Fruit fly (Drosophila melanogaster): Measurements from ENCODE around the gene Nmd3.
A peak's percentile ranks its signal among the peaks of the same experiment; 100 is the strongest.

Nmd3 gene

DNA sequence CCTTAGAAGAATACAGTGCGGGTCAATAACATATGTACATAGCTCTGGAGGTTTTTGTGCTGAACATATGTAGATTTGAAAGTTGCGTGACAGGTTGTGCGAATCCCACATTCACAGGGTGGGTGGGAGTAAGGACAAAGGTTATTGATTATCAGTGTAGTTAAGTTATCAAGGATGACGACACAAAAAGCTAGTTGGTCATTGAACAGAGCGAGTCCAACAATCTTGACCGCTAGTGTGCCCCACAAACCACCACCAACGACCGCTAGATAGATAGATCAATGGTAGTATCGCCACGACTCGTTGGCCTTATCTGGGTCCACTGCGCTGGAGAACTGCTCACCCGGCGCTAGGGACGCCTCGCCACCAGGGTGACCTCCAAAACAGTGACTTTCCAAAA, 37.9 kb downstream of the Nmd3 start (continued):
- TF ChIP-seq CG13287 (GFP tag; IDR thresholded peaks at IDR 0.05; ENCODE audit: partially characterized antibody) (no peak), Mes4 (GFP tag; optimal IDR thresholded peaks at IDR 0.05) (no peak), CHES-1-like (GFP tag; optimal IDR thresholded peaks at IDR 0.05) (no peak), CG6175 (GFP tag; IDR thresholded peaks at IDR 0.05) (no peak), esg (GFP tag; conservative IDR thresholded peaks at IDR 0.05) (0 out of 2 replicates have a peak, but pooled peaks have one; percentile 23), CG10979 (tag; optimal IDR thresholded peaks at IDR 0.05) (peak; percentile 20), Dll (GFP tag; IDR thresholded peaks at IDR 0.05; ENCODE audit: partially characterized antibody) (no peak), Dbx (GFP tag; IDR thresholded peaks at IDR 0.05) (no peak), cato (GFP tag; optimal IDR thresholded peaks at IDR 0.05; ENCODE audit: borderline replicate concordance) (no peak), gsb-n (tag; optimal IDR thresholded peaks at IDR 0.05) (no peak), sug (tag; optimal IDR thresholded peaks at IDR 0.05) (peak; percentile 44), CG32532 (GFP tag; IDR thresholded peaks at IDR 0.05) (peak; percentile 11; the same call in 1 of the 2 replicates), ranshi (GFP tag; IDR thresholded peaks at IDR 0.05) (peak; percentile 22; the same call in 1 of the 2 replicates), CG18599 (GFP tag; optimal IDR thresholded peaks at IDR 0.05) (peak; percentile 37), CTCF (GFP tag; optimal IDR thresholded peaks at IDR 0.05) (no peak), CG14014 (GFP tag; IDR thresholded peaks at IDR 0.05) (0 out of 2 replicates have a peak, but pooled peaks have one; percentile 7), vvl (GFP tag; IDR thresholded peaks at IDR 0.05) (peak; percentile 17; the same call in 1 of the 2 replicates), CG15073 (GFP tag; optimal IDR thresholded peaks at IDR 0.05) (peak; percentile 81), CG8924 (tag; optimal IDR thresholded peaks at IDR 0.05) (no peak), CG12071 (GFP tag; optimal IDR thresholded peaks at IDR 0.05) (no peak), ci (GFP tag; IDR thresholded peaks at IDR 0.05) (0 out of 3 replicates have a peak, but pooled peaks have one; percentile 46), Nf-YA (GFP tag; IDR thresholded peaks at IDR 0.05) (no peak), Fer3 (tag; optimal IDR thresholded peaks at IDR 0.05) (peak; percentile 10)

DNA sequence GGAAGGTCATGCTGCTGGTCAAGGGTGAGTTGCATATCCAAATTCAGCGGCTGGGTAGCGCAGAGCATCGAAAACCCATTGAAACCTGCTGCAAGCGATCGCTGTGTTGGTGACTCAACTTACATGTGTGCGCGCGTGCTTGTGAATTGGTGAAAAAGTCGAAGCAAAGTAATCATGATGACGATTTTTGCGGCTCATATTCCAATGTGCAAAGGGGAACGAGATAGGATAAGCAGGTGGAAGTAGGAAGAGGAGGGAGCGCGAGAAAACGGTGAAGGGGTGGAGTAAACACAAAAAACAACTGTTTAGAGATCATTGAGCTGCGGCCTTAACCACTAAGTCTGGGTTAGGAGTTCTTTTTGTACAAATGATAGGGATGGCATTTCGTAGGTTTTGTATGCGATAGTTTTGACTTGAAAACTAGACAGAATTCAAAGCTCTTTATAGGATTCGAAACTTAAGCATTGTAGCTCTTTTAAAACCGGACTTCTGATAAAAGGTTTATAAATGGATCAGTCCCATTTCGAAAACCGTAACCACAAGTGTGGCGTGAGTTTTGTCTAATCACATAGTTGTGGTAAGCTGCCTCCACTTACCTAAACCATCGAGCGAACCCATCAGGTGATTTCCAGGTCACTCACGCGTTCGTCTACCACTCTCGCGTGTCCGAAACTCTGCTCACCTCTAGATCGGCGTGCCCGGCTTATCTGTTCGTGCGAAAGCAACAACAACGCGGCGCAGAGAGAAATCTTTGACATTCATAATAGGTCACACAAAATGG, 38.6 kb downstream of the Nmd3 start:
- peak; percentile 22 for TF ChIP-seq CG2116 (GFP tag; optimal IDR thresholded peaks at IDR 0.05)
- peak; percentile 23 for TF ChIP-seq NfI (GFP tag; optimal IDR thresholded peaks at IDR 0.05)
- TF ChIP-seq CG31441 (GFP tag; IDR thresholded peaks at IDR 0.05): peak; percentile 36; the same call in 1 of the 2 replicates
- no peak for TF ChIP-seq Nf-YB (GFP tag; optimal IDR thresholded peaks at IDR 0.05)
- TF ChIP-seq CG17385 (GFP tag; optimal IDR thresholded peaks at IDR 0.05): peak; percentile 41
- no peak for TF ChIP-seq Dek (tag; optimal IDR thresholded peaks at IDR 0.05)
- no peak for TF ChIP-seq Rx (GFP tag; IDR thresholded peaks at IDR 0.05)
- TF ChIP-seq gsb-n (tag; optimal IDR thresholded peaks at IDR 0.05): no peak
- no peak for TF ChIP-seq CG15514 (GFP tag; optimal IDR thresholded peaks at IDR 0.05)
- TF ChIP-seq tx (GFP tag; optimal IDR thresholded peaks at IDR 0.05): no peak
- peak; percentile 40 for TF ChIP-seq Dip3 (GFP tag; optimal IDR thresholded peaks at IDR 0.05)
- TF ChIP-seq CG9932 (GFP tag; IDR thresholded peaks at IDR 0.05): peak; percentile 63; the same call in 1 of the 2 replicates
- peak; percentile 32 for TF ChIP-seq CrebB (tag; optimal IDR thresholded peaks at IDR 0.05)
- no peak for TF ChIP-seq CG3726 (GFP tag; IDR thresholded peaks at IDR 0.05)
- TF ChIP-seq grau (tag; optimal IDR thresholded peaks at IDR 0.05): peak; percentile 49
- peak; percentile 60 for TF ChIP-seq zfh2 (GFP tag; optimal IDR thresholded peaks at IDR 0.05)
- TF ChIP-seq CG5953 (GFP tag; IDR thresholded peaks at IDR 0.05): no peak
- peak; percentile 87 for TF ChIP-seq Scr (GFP tag; IDR thresholded peaks at IDR 0.05; ENCODE audit: partially characterized antibody)
- TF ChIP-seq nmo (GFP tag; optimal IDR thresholded peaks at IDR 0.05): peak; percentile 24
- no peak for TF ChIP-seq kah (GFP tag; optimal IDR thresholded peaks at IDR 0.05)
- peak; percentile 72; the same call in 1 of the 3 replicates for TF ChIP-seq zen2 (GFP tag; IDR thresholded peaks at IDR 0.05; ENCODE audit: partially characterized antibody)
- no peak for TF ChIP-seq Trl (optimal IDR thresholded peaks at IDR 0.05)
- peak; percentile 60 for TF ChIP-seq Trl (GFP tag; optimal IDR thresholded peaks at IDR 0.05)
- TF ChIP-seq Lpt (GFP tag; optimal IDR thresholded peaks at IDR 0.05): no peak
- no peak for TF ChIP-seq croc (GFP tag; conservative IDR thresholded peaks at IDR 0.05)
- peak; percentile 31 for TF ChIP-seq dmrt11E (tag; optimal IDR thresholded peaks at IDR 0.05)
- TF ChIP-seq Lhr (GFP tag; optimal IDR thresholded peaks at IDR 0.05): no peak
- peak; percentile 30 for TF ChIP-seq fu2 (GFP tag; optimal IDR thresholded peaks at IDR 0.05)

Data from whole organism, embryonic.